Fruit fly (Drosophila melanogaster) whole organism, wandering third instar larva: ENCODE results near the gene CG3704.

Source experiments
- Abd-B ChIP-seq: fragments of >200 bp; optimal IDR thresholded peaks from 2 replicates; lab custom pipeline; 2017; ENCODE audit warnings: missing biosample characterization, missing genetic modification characterization
- Hr78 ChIP-seq: fragments of >200 bp; optimal IDR thresholded peaks from 2 replicates; lab custom pipeline; 2017; ENCODE audit warnings: missing biosample characterization, missing genetic modification characterization
- Myc ChIP-seq: fragments of >200 bp; optimal IDR thresholded peaks from 2 replicates; lab custom pipeline; 2017
- Rel ChIP-seq, 2 experiments: fragments of 200-800 bp; sonication (Bioruptor generic) in 1 of 2; optimal IDR thresholded peaks; 2 replicates in 1 of 2; 3 replicates in 1 of 2; lab custom pipeline; 2016 to 2019; ENCODE audit warnings: mild to moderate bottlenecking in 2 of 2, missing biosample characterization in 2 of 2, missing genetic modification characterization in 2 of 2, moderate library complexity in 1 of 2
- Vsx2 ChIP-seq: fragments of 200-300, 225-300 bp; sonication (Bioruptor generic); optimal IDR thresholded peaks from 2 replicates; lab custom pipeline; 2018; ENCODE audit warnings: missing biosample characterization, missing genetic modification characterization; ENCODE audit not compliant: partially characterized antibody
- br ChIP-seq: fragments of 200-800 bp; sonication (Bioruptor generic); optimal IDR thresholded peaks from 2 replicates; lab custom pipeline; 2016; ENCODE audit warnings: missing biosample characterization, missing genetic modification characterization
- dl ChIP-seq, 2 experiments: fragments of 175-275, 200-275 bp in 1 of 2; fragments of 200-275 bp in 1 of 2; sonication (Bioruptor generic); optimal IDR thresholded peaks; lab custom pipeline; 2018; ENCODE audit warnings: mild to moderate bottlenecking in 2 of 2, missing biosample characterization in 2 of 2, missing genetic modification characterization in 2 of 2, moderate library complexity in 2 of 2; ENCODE audit not compliant: partially characterized antibody in 2 of 2, insufficient read depth in 1 of 2
- foxo ChIP-seq, 2 experiments: fragments of 200-800 bp; sonication (Bioruptor generic); optimal IDR thresholded peaks; 2 replicates in 1 of 2; 3 replicates in 1 of 2; lab custom pipeline; 2016 to 2017; ENCODE audit warnings: missing biosample characterization in 2 of 2, missing genetic modification characterization in 2 of 2
- psq ChIP-seq: fragments of 200-800 bp; sonication (Bioruptor generic); optimal IDR thresholded peaks from 3 replicates; lab custom pipeline; 2017; ENCODE audit warnings: missing biosample characterization, mild to moderate bottlenecking, missing genetic modification characterization, moderate library complexity
- usp ChIP-seq: fragments of >200 bp; optimal IDR thresholded peaks from 2 replicates; lab custom pipeline; 2017; ENCODE audit warnings: missing biosample characterization, missing genetic modification characterization
- woc ChIP-seq: sonication (Bioruptor generic); optimal IDR thresholded peaks from 2 replicates; lab custom pipeline; 2016; ENCODE audit warnings: missing biosample characterization, mild to moderate bottlenecking, missing genetic modification characterization

DNA sequence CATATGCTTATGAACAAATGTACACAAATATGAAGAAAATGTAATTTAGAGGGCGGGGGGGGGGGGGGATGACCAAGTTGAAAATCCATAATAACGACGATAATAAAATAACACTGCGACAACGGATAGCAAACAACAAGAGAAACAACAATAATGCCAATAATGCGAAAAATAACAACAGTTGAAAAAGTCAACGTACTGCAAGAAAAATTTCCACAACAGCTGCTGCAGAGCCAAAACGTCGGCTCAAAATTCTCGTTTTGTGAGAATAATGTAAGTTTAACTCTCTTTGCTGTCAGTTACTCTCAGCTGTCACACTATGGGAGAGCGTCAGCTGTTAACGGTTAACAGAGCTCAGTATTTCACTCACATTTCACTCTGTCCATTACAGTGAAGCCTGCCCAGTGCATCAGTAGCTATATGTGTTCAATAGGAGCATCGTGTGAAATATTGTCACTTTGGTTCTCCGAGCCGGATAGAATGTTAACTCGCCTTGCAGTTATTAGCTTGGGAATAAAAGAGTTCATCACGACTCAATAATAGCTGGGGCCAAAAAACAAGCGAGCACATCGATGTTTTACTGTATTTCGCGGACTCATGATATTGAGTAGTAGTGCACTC is 39.8 kb downstream of the CG3704 start:
- TF ChIP-seq Myc (lab: Kevin White, UChicago) (no peak), Hr78 (GFP tag; lab: Kevin White, UChicago) (no peak), woc (GFP tag; lab: Kevin White, UChicago) (peak; percentile 95), Rel (GFP tag; optimal IDR thresholded peaks at IDR 0.05; lab: Kevin White, UChicago) (no peak), Rel (tag; optimal IDR thresholded peaks at IDR 0.05; lab: Kevin White, UChicago) (peak; percentile 66), foxo (GFP tag; optimal IDR thresholded peaks at IDR 0.05; lab: Kevin White, UChicago) (peak; percentile 32 to 91), dl (GFP tag; optimal IDR thresholded peaks at IDR 0.05; lab: Kevin White, UChicago; ENCODE audit: insufficient read depth in 1 of 2, partially characterized antibody in 2 of 2) (peak in 1 of 2 experiments; percentile 38), Abd-B (no peak), usp (GFP tag; lab: Kevin White, UChicago) (no peak), psq (peak; percentile 81), Vsx2 (GFP tag; lab: Kevin White, UChicago) (no peak), br (peak; percentile 92)
